Worm (Caenorhabditis elegans) whole organism, L2 larva: ENCODE data around the gene mom-2.

Experiments used
- C34F6.9 ChIP-seq: fragments of 150-350 bp; optimal IDR thresholded peaks from 2 replicates; lab custom pipeline; 2014; ENCODE audit warnings: missing biosample characterization, missing genetic modification characterization
- F13H6.1 ChIP-seq: sonication (generic microtip); optimal IDR thresholded peaks from 2 replicates; lab custom pipeline; 2016; ENCODE audit warnings: missing genetic modification characterization, missing compliant biosample characterization
- R02D3.7 ChIP-seq: fragments of 150-350 bp; optimal IDR thresholded peaks from 2 replicates; lab custom pipeline; 2014; ENCODE audit warnings: missing biosample characterization, missing genetic modification characterization
- Y55F3AM.14 ChIP-seq: fragments of 200-800 bp; sonication (Bioruptor generic); optimal IDR thresholded peaks from 2 replicates; lab custom pipeline; 2018; ENCODE audit warnings: mild to moderate bottlenecking, missing genetic modification characterization, missing compliant biosample characterization
- ZK546.5 ChIP-seq: sonication (generic microtip); optimal IDR thresholded peaks from 2 replicates; lab custom pipeline; 2017; ENCODE audit warnings: missing biosample characterization, missing genetic modification characterization
- aly-2 ChIP-seq: fragments of 150-350 bp; optimal IDR thresholded peaks from 2 replicates; lab custom pipeline; 2014; ENCODE audit warnings: missing biosample characterization, missing genetic modification characterization
- blmp-1 ChIP-seq: sonication (generic microtip); optimal IDR thresholded peaks from 2 replicates; lab custom pipeline; 2017; ENCODE audit warnings: missing genetic modification characterization, mild to moderate bottlenecking, missing compliant biosample characterization, antibody characterized with exemption, moderate library complexity; ENCODE audit not compliant: insufficient read depth
- ceh-16 ChIP-seq: fragments of 150-350 bp; optimal IDR thresholded peaks from 2 replicates; lab custom pipeline; 2014; ENCODE audit warnings: missing biosample characterization, missing genetic modification characterization
- ceh-82 ChIP-seq: fragments of 150-350 bp; optimal IDR thresholded peaks from 2 replicates; lab custom pipeline; 2014; ENCODE audit warnings: missing biosample characterization, missing genetic modification characterization
- crh-2 ChIP-seq: sonication (generic microtip); optimal IDR thresholded peaks from 2 replicates; lab custom pipeline; 2017; ENCODE audit warnings: missing biosample characterization, missing genetic modification characterization
- egl-27 ChIP-seq: sonication (generic microtip); optimal IDR thresholded peaks from 3 replicates; lab custom pipeline; 2017; ENCODE audit warnings: missing biosample characterization, missing genetic modification reagents, missing genetic modification characterization
- elt-3 ChIP-seq: sonication (generic microtip); optimal IDR thresholded peaks from 2 replicates; lab custom pipeline; 2017; ENCODE audit warnings: missing biosample characterization, missing genetic modification characterization
- fos-1 ChIP-seq: fragments of 150-350 bp; optimal IDR thresholded peaks from 2 replicates; lab custom pipeline; 2014; ENCODE audit warnings: missing biosample characterization, missing genetic modification characterization
- gmeb-1 ChIP-seq: fragments of 150-350 bp; optimal IDR thresholded peaks from 2 replicates; lab custom pipeline; 2014; ENCODE audit warnings: missing biosample characterization, missing genetic modification characterization
- lin-13 ChIP-seq: fragments of 150-350 bp; optimal IDR thresholded peaks from 2 replicates; lab custom pipeline; 2014; ENCODE audit warnings: missing biosample characterization, missing genetic modification reagents, missing genetic modification characterization
- mab-5 ChIP-seq: fragments of 150-350 bp; optimal IDR thresholded peaks from 2 replicates; lab custom pipeline; 2014; ENCODE audit warnings: missing biosample characterization, missing genetic modification characterization
- mbf-1 ChIP-seq: sonication (generic microtip); optimal IDR thresholded peaks from 2 replicates; lab custom pipeline; 2017; ENCODE audit warnings: missing biosample characterization, missing genetic modification characterization
- mdl-1 ChIP-seq, 2 experiments: fragments of 150-350 bp in 1 of 2; sonication (generic microtip) in 1 of 2; optimal IDR thresholded peaks; 2 replicates each; lab custom pipeline; 2017; ENCODE audit warnings: missing biosample characterization in 2 of 2, missing genetic modification characterization in 2 of 2
- nhr-10 ChIP-seq: sonication (generic microtip); optimal IDR thresholded peaks from 2 replicates; lab custom pipeline; 2017; ENCODE audit warnings: missing biosample characterization, missing genetic modification characterization
- nhr-12 ChIP-seq: fragments of 150-350 bp; optimal IDR thresholded peaks from 2 replicates; lab custom pipeline; 2014; ENCODE audit warnings: missing biosample characterization, missing genetic modification characterization
- nhr-21 ChIP-seq: fragments of 150-350 bp; optimal IDR thresholded peaks from 2 replicates; lab custom pipeline; 2014; ENCODE audit warnings: missing biosample characterization, missing genetic modification characterization
- nhr-77 ChIP-seq: fragments of 150-350 bp; optimal IDR thresholded peaks from 2 replicates; lab custom pipeline; 2014; ENCODE audit warnings: missing biosample characterization, missing genetic modification characterization
- peb-1 ChIP-seq: fragments of 150-350 bp; optimal IDR thresholded peaks from 2 replicates; lab custom pipeline; 2014; ENCODE audit warnings: missing biosample characterization, missing genetic modification characterization
- sem-4 ChIP-seq: fragments of 150-350 bp; optimal IDR thresholded peaks from 2 replicates; lab custom pipeline; 2014; ENCODE audit warnings: missing biosample characterization, missing genetic modification reagents, missing genetic modification characterization
- skn-1 ChIP-seq: sonication (generic microtip); optimal IDR thresholded peaks from 2 replicates; lab custom pipeline; 2017; ENCODE audit warnings: missing biosample characterization, missing genetic modification characterization
- sma-9 ChIP-seq, 2 experiments: fragments of 150-350 bp in 1 of 2; sonication (generic microtip) in 1 of 2; optimal IDR thresholded peaks; 2 replicates each; lab custom pipeline; 2014 to 2016; ENCODE audit warnings: missing genetic modification characterization in 2 of 2, mild to moderate bottlenecking in 1 of 2, missing biosample characterization in 1 of 2, missing compliant biosample characterization in 1 of 2, missing genetic modification reagents in 1 of 2, moderate library complexity in 1 of 2
- snpc-4 ChIP-seq: fragments of 150-350 bp; optimal IDR thresholded peaks from 2 replicates; lab custom pipeline; 2014; ENCODE audit warnings: missing biosample characterization, missing genetic modification characterization
- unc-39 ChIP-seq: fragments of 150-350 bp; optimal IDR thresholded peaks from 2 replicates; lab custom pipeline; 2014; ENCODE audit warnings: missing biosample characterization, missing genetic modification characterization
- unc-62 ChIP-seq: fragments of 150-350 bp; optimal IDR thresholded peaks from 2 replicates; lab custom pipeline; 2014; ENCODE audit warnings: missing biosample characterization, missing genetic modification reagents, missing genetic modification characterization
- zag-1 ChIP-seq: fragments of 150-350 bp; optimal IDR thresholded peaks from 2 replicates; lab custom pipeline; 2014; ENCODE audit warnings: missing biosample characterization, missing genetic modification characterization
- ztf-1 ChIP-seq: fragments of 200-800 bp; sonication (Bioruptor generic); conservative IDR thresholded peaks from 2 replicates; pipeline ENCODE4 v1.3.6; 2022; ENCODE audit warnings: missing genetic modification characterization, missing compliant biosample characterization
- ztf-4 ChIP-seq: fragments of 150-350 bp; optimal IDR thresholded peaks from 2 replicates; lab custom pipeline; 2014; ENCODE audit warnings: missing biosample characterization, missing genetic modification characterization

Gene mom-2

ce11 chrV:8355435-8356212, at the start of gene mom-2:
Gene mom-2, plus strand, starts transcription at chrV:8355988.
- no peak for TF ChIP-seq mbf-1 (tag; lab: Kevin White, UChicago)
- no peak for TF ChIP-seq ceh-82 (tag; lab: Kevin White, UChicago)
- no peak for TF ChIP-seq snpc-4 (tag; lab: Kevin White, UChicago)
- no peak for TF ChIP-seq ZK546.5 (tag; lab: Kevin White, UChicago)
- no peak for TF ChIP-seq aly-2 (tag; lab: Kevin White, UChicago)
- TF ChIP-seq R02D3.7 (tag; lab: Kevin White, UChicago), result no peak
- TF ChIP-seq lin-13 (GFP tag; lab: Kevin White, UChicago), result no peak
- TF ChIP-seq crh-2 (tag; lab: Kevin White, UChicago), result no peak
- TF ChIP-seq gmeb-1 (tag; lab: Kevin White, UChicago), result no peak
- no peak for TF ChIP-seq peb-1
- TF ChIP-seq fos-1 (tag; lab: Kevin White, UChicago), result no peak
- TF ChIP-seq unc-62 (GFP tag; lab: Kevin White, UChicago), result no peak
- TF ChIP-seq F13H6.1 (tag; lab: Kevin White, UChicago), result no peak
- no peak for TF ChIP-seq nhr-21 (tag; lab: Kevin White, UChicago)
- TF ChIP-seq C34F6.9, result no peak
- TF ChIP-seq unc-39 (tag; lab: Kevin White, UChicago), result no peak
- no peak for TF ChIP-seq sem-4 (tag; lab: Kevin White, UChicago)

- TF ChIP-seq R02D3.7 (tag; lab: Kevin White, UChicago) (no peak), snpc-4 (tag; lab: Kevin White, UChicago) (no peak), skn-1 (no peak), zag-1 (tag; lab: Kevin White, UChicago) (no peak), Y55F3AM.14 (GFP tag; lab: Kevin White, UChicago) (no peak), ceh-16 (no peak), lin-13 (GFP tag; lab: Kevin White, UChicago) (no peak), nhr-77 (tag; lab: Kevin White, UChicago) (no peak), ztf-1 (GFP tag; lab: Robert Waterston, UW) (no peak), blmp-1 (no peak), nhr-10 (no peak), mdl-1 (tag; optimal IDR thresholded peaks at IDR 0.05; lab: Kevin White, UChicago) (no peak)
Measured at ce11 chrV:8306366-8306765, 49.4 kb upstream of the mom-2 start, which contains the start of gene W02D7.8. Gene W02D7.8, minus strand, starts transcription at chrV:8306466.

DNA sequence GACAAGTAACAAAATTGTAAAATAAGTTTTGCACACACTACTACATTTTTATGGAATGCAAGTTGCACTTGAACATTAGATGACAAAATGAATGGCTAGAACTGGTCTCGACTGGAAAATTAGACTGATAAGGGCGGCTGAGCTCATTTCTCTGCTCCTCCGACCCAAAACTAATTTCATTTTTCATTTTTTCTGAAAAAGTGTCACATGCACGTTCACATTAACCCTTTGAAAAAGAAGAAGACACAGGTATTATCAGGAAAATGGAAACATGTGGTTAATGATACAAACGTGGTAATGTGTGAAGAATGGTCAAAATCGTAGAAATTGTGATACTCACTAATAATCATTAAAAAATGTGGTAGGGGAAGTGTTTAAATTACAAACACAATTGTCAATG, 48.8 kb upstream of the mom-2 start:
- no peak for TF ChIP-seq nhr-77 (tag; lab: Kevin White, UChicago)
- TF ChIP-seq sem-4 (tag; lab: Kevin White, UChicago), result no peak
- no peak for TF ChIP-seq blmp-1
- TF ChIP-seq R02D3.7 (tag; lab: Kevin White, UChicago), result no peak
- TF ChIP-seq mbf-1 (tag; lab: Kevin White, UChicago), result no peak
- TF ChIP-seq unc-39 (tag; lab: Kevin White, UChicago), result no peak
- peak; percentile 60 for TF ChIP-seq fos-1 (tag; lab: Kevin White, UChicago)
- TF ChIP-seq crh-2 (tag; lab: Kevin White, UChicago), result peak; percentile 37
- TF ChIP-seq ceh-16, result no peak

DNA sequence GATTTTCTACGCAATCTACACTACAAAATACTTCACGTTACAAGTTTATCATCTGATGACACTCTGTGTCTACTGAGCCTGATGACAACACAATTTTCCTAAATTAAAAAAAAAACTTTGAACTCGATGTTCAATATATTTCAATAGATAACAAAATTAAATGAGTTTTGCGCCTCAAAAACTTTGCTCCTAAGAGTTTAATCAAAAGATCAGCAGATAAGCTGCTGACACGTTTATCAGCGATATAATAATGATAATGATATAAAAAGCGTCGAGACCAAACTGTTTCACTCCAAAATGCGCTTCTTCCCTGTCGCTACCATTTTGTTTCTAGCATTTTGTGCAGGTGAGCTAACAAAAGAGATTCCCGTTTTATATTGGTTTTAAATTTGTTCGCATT, 48.1 kb upstream of the mom-2 start, which contains the start of gene clec-218:
clec-218 (plus strand) TSS at position 262 of the 400 bp plus-strand sequence.
- TF ChIP-seq ztf-4 (tag; lab: Kevin White, UChicago) (no peak), fos-1 (tag; lab: Kevin White, UChicago) (peak; percentile 19), mab-5 (tag; lab: Kevin White, UChicago) (no peak), sem-4 (tag; lab: Kevin White, UChicago) (no peak), sma-9 (GFP tag; optimal IDR thresholded peaks at IDR 0.05; lab: Kevin White, UChicago) (peak; percentile 68), sma-9 (tag; optimal IDR thresholded peaks at IDR 0.05; lab: Kevin White, UChicago) (no peak), zag-1 (tag; lab: Kevin White, UChicago) (no peak), nhr-12 (tag; lab: Kevin White, UChicago) (no peak)
- TF ChIP-seq, all 48 proteins: peak for 2

- TF ChIP-seq gmeb-1 (tag; lab: Kevin White, UChicago) (no peak), egl-27 (tag; lab: Kevin White, UChicago) (no peak), elt-3 (tag; lab: Kevin White, UChicago) (no peak)
Measured at ce11 chrV:8311210-8311609, 44.6 kb upstream of the mom-2 start, which contains the start of gene W02D7.12. Gene W02D7.12, plus strand, starts transcription at chrV:8311510.
